Fruit fly (Drosophila melanogaster): ENCODE results near the gene for.

Gene for

dm6 chr2L:3572529-3573171 is 84.1 kb downstream of the for start (continued):
- TF ChIP-seq otp (GFP tag; IDR thresholded peaks at IDR 0.05): 0 out of 3 replicates have a peak, but pooled peaks have one; percentile 28
- peak; percentile 36 for TF ChIP-seq CG17359 (tag; optimal IDR thresholded peaks at IDR 0.05)
- TF ChIP-seq D19B (GFP tag; optimal IDR thresholded peaks at IDR 0.05): no peak
- TF ChIP-seq pan (optimal IDR thresholded peaks at IDR 0.05): no peak
- TF ChIP-seq pan (GFP tag; optimal IDR thresholded peaks at IDR 0.05 in 1 of 2, IDR thresholded peaks at IDR 0.05 in 1 of 2): peak in 1 of 2 experiments; percentile 61
- TF ChIP-seq bbx (GFP tag; IDR thresholded peaks at IDR 0.05; ENCODE audit: partially characterized antibody): no peak
- peak; percentile 40 for TF ChIP-seq CG32772 (GFP tag; IDR thresholded peaks at IDR 0.05)
- TF ChIP-seq sr (GFP tag; IDR thresholded peaks at IDR 0.05): no peak
- TF ChIP-seq CG4328 (GFP tag; optimal IDR thresholded peaks at IDR 0.05): no peak
- peak in 1 of 2 experiments; percentile 60 for TF ChIP-seq eve (GFP tag; optimal IDR thresholded peaks at IDR 0.05)
- no peak for TF ChIP-seq sqz (GFP tag; optimal IDR thresholded peaks at IDR 0.05)
- peak; percentile 29 for TF ChIP-seq CG17568 (GFP tag; optimal IDR thresholded peaks at IDR 0.05)
- no peak for TF ChIP-seq gsb-n (tag; optimal IDR thresholded peaks at IDR 0.05)
- peak; percentile 2 for TF ChIP-seq PHDP (tag; optimal IDR thresholded peaks at IDR 0.05)
- no peak for TF ChIP-seq kni (GFP tag; optimal IDR thresholded peaks at IDR 0.05)
- TF ChIP-seq odd (GFP tag; optimal IDR thresholded peaks at IDR 0.05): peak; percentile 3
- peak in 1 of 2 experiments; percentile 66 for TF ChIP-seq Pdp1 (GFP tag; optimal IDR thresholded peaks at IDR 0.05)
- peak; percentile 32 for TF ChIP-seq CG7987 (GFP tag; optimal IDR thresholded peaks at IDR 0.05)
- no peak for TF ChIP-seq fru (optimal IDR thresholded peaks at IDR 0.05)
- TF ChIP-seq CG8290 (GFP tag; optimal IDR thresholded peaks at IDR 0.05): no peak
- peak in 1 of 2 experiments; percentile 20 for TF ChIP-seq CG8290 (tag; optimal IDR thresholded peaks at IDR 0.05)
- TF ChIP-seq CG2199 (GFP tag; IDR thresholded peaks at IDR 0.05): 0 out of 3 replicates have a peak, but pooled peaks have one; percentile 7
- TF ChIP-seq Med (GFP tag): peak; percentile 66
- no peak for TF ChIP-seq CG6254 (GFP tag; optimal IDR thresholded peaks at IDR 0.05)
- no peak for TF ChIP-seq ab (GFP tag; optimal IDR thresholded peaks at IDR 0.05)
- TF ChIP-seq Rx (GFP tag; IDR thresholded peaks at IDR 0.05): no peak
- no peak for TF ChIP-seq TFAM (GFP tag; optimal IDR thresholded peaks at IDR 0.05)
- TF ChIP-seq corto (GFP tag; optimal IDR thresholded peaks at IDR 0.05): no peak
- TF ChIP-seq Doc2 (GFP tag; IDR thresholded peaks at IDR 0.05): no peak
- no peak for TF ChIP-seq CG10209 (GFP tag; optimal IDR thresholded peaks at IDR 0.05)
- peak; percentile 5 for TF ChIP-seq grau (tag; optimal IDR thresholded peaks at IDR 0.05)
- TF ChIP-seq sd (tag; optimal IDR thresholded peaks at IDR 0.05): peak; percentile 66
- TF ChIP-seq salm (tag; optimal IDR thresholded peaks at IDR 0.05): peak; percentile 16
